Fruit fly (Drosophila melanogaster): ENCODE measurements around the gene snRNP-U1-70K.

The snRNP-U1-70K gene

DNA sequence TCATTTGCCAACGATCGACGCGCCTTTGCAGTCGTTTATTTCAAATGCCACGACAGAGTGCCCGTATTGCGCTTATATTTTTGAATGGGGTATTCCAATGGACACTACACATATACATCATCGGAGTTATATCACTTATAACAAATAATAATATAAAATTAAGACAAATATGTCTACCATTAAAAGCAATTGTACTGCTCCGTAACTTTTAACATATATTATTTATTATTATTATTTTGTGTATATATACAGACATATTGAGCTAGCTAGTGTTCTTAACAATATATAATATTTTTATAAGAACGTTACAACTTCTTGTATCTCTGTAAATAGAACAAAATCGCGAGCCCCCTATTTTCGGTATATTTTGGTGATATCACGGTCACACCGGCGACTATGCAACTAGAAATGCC is 7.5 kb downstream of the snRNP-U1-70K start, which contains the start of the genes sip2 and Coprox (continued):
- TF ChIP-seq CG33557 (GFP tag; optimal IDR thresholded peaks at IDR 0.05) (peak; percentile 62), CG11247 (GFP tag; IDR thresholded peaks at IDR 0.05) (no peak), CG14014 (GFP tag; IDR thresholded peaks at IDR 0.05) (peak; percentile 59), ttk (GFP tag; IDR thresholded peaks at IDR 0.05) (0 out of 2 replicates have a peak, but pooled peaks have one; percentile 25), Dp (GFP tag; optimal IDR thresholded peaks at IDR 0.05) (peak; percentile 87), CG13287 (GFP tag; IDR thresholded peaks at IDR 0.05; ENCODE audit: partially characterized antibody) (no peak), Ssrp (tag; optimal IDR thresholded peaks at IDR 0.05) (peak; percentile 73), CG17361 (GFP tag; IDR thresholded peaks at IDR 0.05) (peak; percentile 89), Xrp1 (GFP tag; IDR thresholded peaks at IDR 0.05) (peak; percentile 67), pzg (GFP tag; optimal IDR thresholded peaks at IDR 0.05) (peak; percentile 39), nom (GFP tag; optimal IDR thresholded peaks at IDR 0.05) (peak; percentile 21), CG32772 (GFP tag; IDR thresholded peaks at IDR 0.05) (peak; percentile 55), Mrtf (GFP tag; IDR thresholded peaks at IDR 0.05) (no peak; the same call in 2 of the 3 replicates), gfzf (GFP tag; optimal IDR thresholded peaks at IDR 0.05) (peak; percentile 49), CG4707 (GFP tag; optimal IDR thresholded peaks at IDR 0.05) (no peak), sob (GFP tag; IDR thresholded peaks at IDR 0.05) (0 out of 2 replicates have a peak, but pooled peaks have one; percentile 34), sd (tag; optimal IDR thresholded peaks at IDR 0.05) (no peak), PHDP (tag; optimal IDR thresholded peaks at IDR 0.05) (peak; percentile 82), bcd (GFP tag; optimal IDR thresholded peaks at IDR 0.05) (peak; percentile 53), Lim3 (GFP tag; IDR thresholded peaks at IDR 0.05) (no peak), Chrac-16 (GFP tag; optimal IDR thresholded peaks at IDR 0.05) (peak; percentile 50), cas (GFP tag; IDR thresholded peaks at IDR 0.05) (no peak), insv (GFP tag; optimal IDR thresholded peaks at IDR 0.05) (peak in 1 of 2 experiments; percentile 27), Myb (GFP tag; optimal IDR thresholded peaks at IDR 0.05) (peak; percentile 70), lmd (GFP tag; IDR thresholded peaks at IDR 0.05) (peak; percentile 55; the same call in 1 of the 2 replicates), pan (optimal IDR thresholded peaks at IDR 0.05) (no peak), pan (GFP tag; optimal IDR thresholded peaks at IDR 0.05 in 1 of 2, IDR thresholded peaks at IDR 0.05 in 1 of 2) (peak in 1 of 2 experiments; percentile 57), unpg (GFP tag; optimal IDR thresholded peaks at IDR 0.05) (peak; percentile 78), Aef1 (GFP tag; IDR thresholded peaks at IDR 0.05) (peak; percentile 33; the same call in 1 of the 3 replicates), CG17912 (GFP tag; optimal IDR thresholded peaks at IDR 0.05) (no peak), phol (tag; optimal IDR thresholded peaks at IDR 0.05) (peak; percentile 76), salm (tag; optimal IDR thresholded peaks at IDR 0.05) (peak; percentile 37), CG13296 (GFP tag; optimal IDR thresholded peaks at IDR 0.05) (peak; percentile 71), Rfx (GFP tag; IDR thresholded peaks at IDR 0.05) (peak; percentile 62), ssp (GFP tag; IDR thresholded peaks at IDR 0.05) (peak; percentile 65; the same call in 1 of the 2 replicates), HLH54F (GFP tag; optimal IDR thresholded peaks at IDR 0.05) (no peak), H2.0 (GFP tag; IDR thresholded peaks at IDR 0.05) (peak; percentile 48), CG3281 (GFP tag; optimal IDR thresholded peaks at IDR 0.05) (peak; percentile 72), Hr3 (GFP tag; optimal IDR thresholded peaks at IDR 0.05) (peak; percentile 74), chinmo (GFP tag; IDR thresholded peaks at IDR 0.05; ENCODE audit: partially characterized antibody) (0 out of 4 replicates have a peak, but pooled peaks have one; percentile 22), D19A (tag; optimal IDR thresholded peaks at IDR 0.05) (peak; percentile 37), dm (GFP tag; optimal IDR thresholded peaks at IDR 0.05) (no peak), crol (GFP tag; IDR thresholded peaks at IDR 0.05) (no peak), CG32767 (GFP tag; IDR thresholded peaks at IDR 0.05) (peak; percentile 51; the same call in 1 of the 2 replicates), CG8089 (GFP tag; optimal IDR thresholded peaks at IDR 0.05) (no peak), CG11456 (GFP tag; IDR thresholded peaks at IDR 0.05) (0 out of 3 replicates have a peak, but pooled peaks have one; percentile 20), CG13775 (GFP tag; optimal IDR thresholded peaks at IDR 0.05) (peak; percentile 68), lilli (GFP tag; optimal IDR thresholded peaks at IDR 0.05) (peak; percentile 40), CG17829 (tag; optimal IDR thresholded peaks at IDR 0.05) (peak; percentile 88), CG4424 (GFP tag; optimal IDR thresholded peaks at IDR 0.05) (peak; percentile 38), CG16815 (GFP tag; optimal IDR thresholded peaks at IDR 0.05) (peak; percentile 26)
